Worm (Caenorhabditis elegans) whole organism, L4 larva: ENCODE results near the gene F53H2.1.

Source experiments
- F37D6.2 ChIP-seq: sonication (generic microtip); optimal IDR thresholded peaks from 2 replicates; lab custom pipeline; 2016; ENCODE audit warnings: mild to moderate bottlenecking, missing genetic modification characterization, missing compliant biosample characterization
- F44E2.7 ChIP-seq: fragments of 200-800 bp; sonication (Bioruptor generic); IDR thresholded peaks from 2 replicates; pipeline ENCODE4 v2.1.2; 2022; ENCODE audit warnings: missing genetic modification characterization, missing compliant biosample characterization
- ZK337.2 ChIP-seq: fragments of 200-800 bp; sonication (Bioruptor generic); IDR thresholded peaks from 2 replicates; pipeline ENCODE4 v1.3.6; 2022; ENCODE audit warnings: missing genetic modification reagents, missing genetic modification characterization, missing compliant biosample characterization
- aha-1 ChIP-seq: fragments of 150-350 bp; peaks from one replicate; lab custom pipeline; 2014; ENCODE audit warnings: missing biosample characterization, missing genetic modification characterization
- ceh-20 ChIP-seq: fragments of 200-800 bp; sonication (Bioruptor generic); IDR thresholded peaks from 2 replicates; pipeline ENCODE4 v1.3.6; 2022; ENCODE audit warnings: missing genetic modification reagents, missing genetic modification characterization, missing compliant biosample characterization
- ceh-32 ChIP-seq: sonication (generic microtip); optimal IDR thresholded peaks from 2 replicates; lab custom pipeline; 2016; ENCODE audit warnings: mild to moderate bottlenecking, missing genetic modification characterization, missing compliant biosample characterization; ENCODE audit not compliant: poor library complexity
- ceh-44 ChIP-seq: fragments of 200-800 bp; sonication (Bioruptor generic); IDR thresholded peaks from 2 replicates; pipeline ENCODE4 v1.3.6; 2022; ENCODE audit warnings: missing genetic modification reagents, missing genetic modification characterization, missing compliant biosample characterization
- ces-1 ChIP-seq: fragments of 150-350 bp; sonication (generic microtip); optimal IDR thresholded peaks from 4 replicates; lab custom pipeline; 2014; ENCODE audit warnings: missing biosample characterization, missing genetic modification reagents, missing genetic modification characterization
- daf-12 ChIP-seq: fragments of 150-350 bp; optimal IDR thresholded peaks from 2 replicates; lab custom pipeline; 2014; ENCODE audit warnings: missing biosample characterization, missing genetic modification reagents, missing genetic modification characterization
- daf-16 ChIP-seq, 3 experiments: sonication (generic microtip); optimal IDR thresholded peaks; 2 replicates each; lab custom pipeline; 2016 to 2017; ENCODE audit warnings: missing genetic modification characterization in 3 of 3, missing genetic modification reagents in 3 of 3, mild to moderate bottlenecking in 2 of 3, missing compliant biosample characterization in 2 of 3, missing biosample characterization in 1 of 3, moderate library complexity in 1 of 3
- dmd-8 ChIP-seq: fragments of 200-800 bp; sonication (Bioruptor generic); IDR thresholded peaks from 2 replicates; pipeline ENCODE4 v1.3.6; 2022; ENCODE audit warnings: missing genetic modification characterization, missing compliant biosample characterization
- dpl-1 ChIP-seq: fragments of 150-350 bp; optimal IDR thresholded peaks from 2 replicates; lab custom pipeline; 2014; ENCODE audit warnings: missing biosample characterization, missing genetic modification reagents, missing genetic modification characterization
- duxl-1 ChIP-seq: sonication (generic microtip); optimal IDR thresholded peaks from 2 replicates; lab custom pipeline; 2016; ENCODE audit warnings: mild to moderate bottlenecking, missing genetic modification characterization, moderate library complexity, missing compliant biosample characterization; ENCODE audit not compliant: poor library complexity
- dve-1 ChIP-seq: sonication (generic microtip); optimal IDR thresholded peaks from 2 replicates; lab custom pipeline; 2017; ENCODE audit warnings: antibody characterized with exemption, mild to moderate bottlenecking, missing genetic modification characterization, missing compliant biosample characterization; ENCODE audit not compliant: insufficient read depth
- egl-27 ChIP-seq: sonication (generic microtip); optimal IDR thresholded peaks from 3 replicates; lab custom pipeline; 2017; ENCODE audit warnings: missing biosample characterization, missing genetic modification reagents, missing genetic modification characterization
- egl-43 ChIP-seq: fragments of 200-800 bp; sonication (Bioruptor generic); IDR thresholded peaks from 2 replicates; pipeline ENCODE4 v1.3.6; 2022; ENCODE audit warnings: missing genetic modification reagents, missing genetic modification characterization, missing compliant biosample characterization
- fkh-10 ChIP-seq: fragments of 150-350 bp; optimal IDR thresholded peaks from 2 replicates; lab custom pipeline; 2014; ENCODE audit warnings: missing biosample characterization, missing genetic modification reagents, missing genetic modification characterization
- fos-1 ChIP-seq: fragments of 150-350 bp; optimal IDR thresholded peaks from 2 replicates; lab custom pipeline; 2014; ENCODE audit warnings: missing biosample characterization, missing genetic modification characterization
- hif-1 ChIP-seq, 2 experiments: sonication (generic microtip); optimal IDR thresholded peaks; 2 replicates each; lab custom pipeline; 2016 to 2017; ENCODE audit warnings: missing compliant biosample characterization in 2 of 2, missing genetic modification characterization in 2 of 2, missing genetic modification reagents in 2 of 2, missing genotype in 2 of 2, mild to moderate bottlenecking in 1 of 2
- hlh-30 ChIP-seq: sonication (generic microtip); optimal IDR thresholded peaks from 2 replicates; lab custom pipeline; 2017; ENCODE audit warnings: antibody characterized with exemption, mild to moderate bottlenecking, missing genetic modification characterization, missing compliant biosample characterization; ENCODE audit not compliant: insufficient read depth
- hmg-1.1 ChIP-seq: fragments of 200-800 bp; sonication (Bioruptor generic); IDR thresholded peaks from 2 replicates; pipeline ENCODE4 v1.3.6; 2022; ENCODE audit warnings: missing genetic modification reagents, missing genetic modification characterization, missing compliant biosample characterization
- lim-7 ChIP-seq: fragments of 200-800 bp; sonication (Bioruptor generic); IDR thresholded peaks from 2 replicates; pipeline ENCODE4 v1.3.6; 2022; ENCODE audit warnings: missing genetic modification characterization, missing compliant biosample characterization
- lin-1 ChIP-seq: fragments of 200-800 bp; sonication (Bioruptor generic); IDR thresholded peaks from 2 replicates; pipeline ENCODE4 v1.3.6; 2022; ENCODE audit warnings: missing genetic modification reagents, missing genetic modification characterization, missing compliant biosample characterization
- lin-38 ChIP-seq: fragments of 200-800 bp; sonication (Bioruptor generic); IDR thresholded peaks from 2 replicates; pipeline ENCODE4 v1.3.6; 2022; ENCODE audit warnings: missing genetic modification reagents, missing genetic modification characterization, missing compliant biosample characterization
- lsy-2 ChIP-seq, 2 experiments: fragments of 150-350 bp in 1 of 2; sonication (generic microtip) in 1 of 2; optimal IDR thresholded peaks; 2 replicates each; lab custom pipeline; 2014 to 2017; ENCODE audit warnings: missing biosample characterization in 2 of 2, missing genetic modification characterization in 2 of 2
- mep-1 ChIP-seq: fragments of 150-350 bp; sonication (generic microtip); optimal IDR thresholded peaks from 3 replicates; lab custom pipeline; 2014; ENCODE audit warnings: missing biosample characterization, missing genetic modification characterization
- mes-2 ChIP-seq: sonication (generic microtip); optimal IDR thresholded peaks from 2 replicates; lab custom pipeline; 2016; ENCODE audit warnings: missing genotype, mild to moderate bottlenecking, missing genetic modification characterization, missing compliant biosample characterization; ENCODE audit not compliant: poor library complexity, severe bottlenecking
- mxl-3 ChIP-seq: fragments of 200-800 bp; sonication (Bioruptor generic); optimal IDR thresholded peaks from 2 replicates; lab custom pipeline; 2018; ENCODE audit warnings: mild to moderate bottlenecking, missing genetic modification characterization, missing compliant biosample characterization
- nhr-102 ChIP-seq: sonication (generic microtip); optimal IDR thresholded peaks from 2 replicates; lab custom pipeline; 2016; ENCODE audit warnings: mild to moderate bottlenecking, missing genetic modification characterization, moderate library complexity, missing compliant biosample characterization
- nhr-25 ChIP-seq: sonication (generic microtip); optimal IDR thresholded peaks from 2 replicates; lab custom pipeline; 2017; ENCODE audit warnings: missing genetic modification characterization, mild to moderate bottlenecking, missing compliant biosample characterization, antibody characterized with exemption, moderate library complexity, borderline replicate concordance; ENCODE audit not compliant: insufficient read depth
- nhr-42 ChIP-seq: fragments of 200-800 bp; sonication (Bioruptor generic); IDR thresholded peaks from 2 replicates; pipeline ENCODE4 v1.3.6; 2022; ENCODE audit warnings: missing genetic modification characterization, missing compliant biosample characterization
- nhr-6 ChIP-seq: fragments of 150-350 bp; optimal IDR thresholded peaks from 2 replicates; lab custom pipeline; 2014; ENCODE audit warnings: missing biosample characterization, missing genetic modification characterization
- nhr-76 ChIP-seq: fragments of 150-350 bp; optimal IDR thresholded peaks from 2 replicates; lab custom pipeline; 2014; ENCODE audit warnings: missing biosample characterization, missing genetic modification characterization
- nhr-77 ChIP-seq: fragments of 150-350 bp; optimal IDR thresholded peaks from 2 replicates; lab custom pipeline; 2014; ENCODE audit warnings: missing biosample characterization, missing genetic modification characterization
- pha-4 ChIP-seq, 2 experiments: fragments of 150-350 bp in 1 of 2; fragments of 200-800 bp in 1 of 2; sonication (Bioruptor generic) in 1 of 2; IDR thresholded peaks in 1 of 2; optimal IDR thresholded peaks in 1 of 2; 2 replicates each; pipeline versions ENCODE4 v1.3.6 to Lab custom; 2014 to 2022; ENCODE audit warnings: missing genetic modification characterization in 2 of 2, missing genetic modification reagents in 2 of 2, missing biosample characterization in 1 of 2, missing compliant biosample characterization in 1 of 2
- rbr-2 ChIP-seq: sonication (generic microtip); optimal IDR thresholded peaks from 2 replicates; lab custom pipeline; 2016; ENCODE audit warnings: missing genotype, missing genetic modification characterization, missing compliant biosample characterization
- saeg-2 ChIP-seq: fragments of 200-800 bp; sonication (Bioruptor generic); IDR thresholded peaks from 2 replicates; pipeline ENCODE4 v1.3.6; 2022; ENCODE audit warnings: missing genetic modification reagents, missing genetic modification characterization, missing compliant biosample characterization
- set-16 ChIP-seq: fragments of 200-800 bp; sonication (Bioruptor generic); IDR thresholded peaks from 2 replicates; pipeline ENCODE4 v1.3.6; 2022; ENCODE audit warnings: missing genetic modification reagents, missing genetic modification characterization, missing compliant biosample characterization
- snpc-4 ChIP-seq: fragments of 150-350 bp; optimal IDR thresholded peaks from 2 replicates; lab custom pipeline; 2014; ENCODE audit warnings: missing biosample characterization, missing genetic modification characterization
- spr-1 ChIP-seq: sonication (generic microtip); optimal IDR thresholded peaks from 2 replicates; lab custom pipeline; 2016; ENCODE audit warnings: mild to moderate bottlenecking, missing genetic modification characterization, missing compliant biosample characterization
- spr-3 ChIP-seq: fragments of 200-800 bp; sonication (Bioruptor generic); optimal IDR thresholded peaks from 2 replicates; lab custom pipeline; 2018; ENCODE audit warnings: mild to moderate bottlenecking, missing genetic modification characterization, missing compliant biosample characterization
- unc-130 ChIP-seq: sonication (generic microtip); optimal IDR thresholded peaks from 2 replicates; lab custom pipeline; 2016; ENCODE audit warnings: missing genetic modification reagents, missing genetic modification characterization, missing compliant biosample characterization
- unc-62 ChIP-seq, 3 experiments: fragments of 150-350 bp in 1 of 3; sonication (generic microtip); optimal IDR thresholded peaks in 2 of 3; peaks in 1 of 3; 1 replicate in 1 of 3; 2 replicates in 2 of 3; lab custom pipeline; 2014 to 2017; ENCODE audit warnings: missing biosample characterization in 3 of 3, missing genetic modification characterization in 3 of 3, missing genetic modification reagents in 3 of 3, missing genotype in 1 of 3
- zfp-2 ChIP-seq: sonication (generic microtip); optimal IDR thresholded peaks from 2 replicates; lab custom pipeline; 2016; ENCODE audit warnings: mild to moderate bottlenecking, missing genetic modification characterization, missing compliant biosample characterization
- zip-2 ChIP-seq: fragments of 150-350 bp; optimal IDR thresholded peaks from 2 replicates; lab custom pipeline; 2014; ENCODE audit warnings: missing biosample characterization, missing genetic modification characterization
- ztf-7 ChIP-seq: fragments of 150-350 bp; optimal IDR thresholded peaks from 2 replicates; lab custom pipeline; 2014; ENCODE audit warnings: missing biosample characterization, missing genetic modification characterization

Gene F53H2.1

DNA sequence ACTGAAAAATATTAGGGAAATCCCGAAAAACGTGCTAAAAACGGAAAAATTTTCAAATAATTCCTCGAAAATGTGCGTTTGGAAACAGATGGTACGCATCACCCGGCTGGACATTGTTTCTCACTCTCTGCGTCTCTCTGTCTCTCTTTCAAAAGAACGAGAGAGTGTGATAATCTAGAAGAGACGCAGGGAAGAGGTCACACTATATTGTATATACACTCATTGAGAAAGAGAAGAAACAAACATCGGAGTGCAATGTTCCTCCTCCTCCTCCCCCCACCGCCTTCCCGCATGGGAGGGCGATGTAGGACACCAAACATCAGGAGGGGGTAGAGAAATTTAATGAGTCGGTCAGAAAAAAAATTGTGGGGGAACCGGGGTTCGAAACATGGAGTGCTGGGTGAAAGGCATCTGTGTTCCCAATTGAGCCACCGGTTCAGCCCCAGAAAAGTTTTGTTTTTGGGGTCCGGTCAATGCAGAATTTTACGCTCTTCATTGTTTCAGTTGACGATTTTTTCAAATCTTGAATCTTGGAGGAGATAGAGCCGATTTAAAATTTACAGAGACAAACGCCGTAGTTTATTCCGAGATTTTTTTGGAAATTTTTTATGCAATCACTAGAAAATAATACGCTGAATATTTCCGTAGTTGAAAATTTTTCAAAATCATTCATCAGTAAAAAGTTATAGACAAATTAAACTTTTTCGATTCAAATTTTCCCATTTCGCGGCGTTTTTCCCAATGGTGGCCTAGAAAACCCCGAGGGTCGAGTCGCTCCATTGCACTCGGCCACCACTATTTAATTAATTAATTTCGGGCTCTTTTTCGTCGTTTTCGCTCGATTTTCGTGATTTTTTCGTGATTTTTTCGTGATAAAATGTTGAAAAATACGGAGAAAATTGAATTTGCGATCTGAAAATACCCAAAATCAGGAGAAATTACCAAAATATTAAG lies 37.0 kb downstream of the F53H2.1 start:
- TF ChIP-seq F44E2.7 (GFP tag; lab: Robert Waterston, UW) (no peak), dve-1 (peak; percentile 77), mes-2 (tag; lab: Kevin White, UChicago) (peak; percentile 95), set-16 (GFP tag; lab: Robert Waterston, UW) (0 out of 2 replicates have a peak, but pooled peaks have one; percentile 18), hif-1 (tag; optimal IDR thresholded peaks at IDR 0.05; lab: Kevin White, UChicago) (peak in 1 of 2 experiments; percentile 56), egl-43 (GFP tag; lab: Robert Waterston, UW) (0 out of 2 replicates have a peak, but pooled peaks have one; percentile 25), unc-62 (GFP tag; optimal IDR thresholded peaks at IDR 0.05 in 1 of 2; lab: Kevin White, UChicago) (no peak), unc-62 (tag; optimal IDR thresholded peaks at IDR 0.05; lab: Kevin White, UChicago) (no peak), rbr-2 (tag; lab: Kevin White, UChicago) (peak; percentile 0), spr-3 (GFP tag; lab: Kevin White, UChicago) (peak; percentile 51), hmg-1.1 (GFP tag; lab: Robert Waterston, UW) (peak; percentile 58; the same call in 1 of the 2 replicates), zfp-2 (no peak), nhr-42 (GFP tag; lab: Robert Waterston, UW) (no peak), dmd-8 (GFP tag; lab: Robert Waterston, UW) (0 out of 2 replicates have a peak, but pooled peaks have one; percentile 24), dpl-1 (peak; percentile 90), nhr-77 (tag; lab: Kevin White, UChicago) (no peak), fkh-10 (GFP tag; lab: Kevin White, UChicago) (peak; percentile 10), hlh-30 (tag; lab: Kevin White, UChicago) (peak; percentile 71), lin-1 (GFP tag; lab: Robert Waterston, UW) (no peak), F37D6.2 (tag; lab: Kevin White, UChicago) (no peak), ces-1 (GFP tag; lab: Kevin White, UChicago) (no peak), daf-12 (tag; lab: Kevin White, UChicago) (no peak), zip-2 (no peak), ceh-44 (GFP tag; lab: Robert Waterston, UW) (no peak), lin-38 (peak; percentile 62), lsy-2 (tag; optimal IDR thresholded peaks at IDR 0.05; lab: Kevin White, UChicago) (peak in 1 of 2 experiments; percentile 36), snpc-4 (no peak), ceh-32 (tag; lab: Kevin White, UChicago) (no peak), nhr-76 (tag; lab: Kevin White, UChicago) (no peak), daf-16 (GFP tag; optimal IDR thresholded peaks at IDR 0.05; lab: Kevin White, UChicago) (no peak), daf-16 (tag; optimal IDR thresholded peaks at IDR 0.05; lab: Kevin White, UChicago) (peak; percentile 86), spr-1 (tag; lab: Kevin White, UChicago) (no peak), ztf-7 (no peak), ZK337.2 (GFP tag; lab: Robert Waterston, UW) (no peak), nhr-102 (tag; lab: Kevin White, UChicago) (peak; percentile 16), nhr-6 (tag; lab: Kevin White, UChicago) (peak; percentile 49), egl-27 (tag; lab: Kevin White, UChicago) (no peak), fos-1 (tag; lab: Kevin White, UChicago) (no peak), saeg-2 (GFP tag; lab: Robert Waterston, UW) (no peak), mep-1 (tag; lab: Kevin White, UChicago) (peak; percentile 55), lim-7 (GFP tag; lab: Robert Waterston, UW) (no peak), aha-1 (tag; lab: Kevin White, UChicago) (peak; percentile 81), duxl-1 (tag; lab: Kevin White, UChicago) (peak; percentile 70), nhr-25 (tag; lab: Kevin White, UChicago) (no peak), ceh-20 (GFP tag; lab: Robert Waterston, UW) (0 out of 2 replicates have a peak, but pooled peaks have one; percentile 10), pha-4 (GFP tag; IDR thresholded peaks at IDR 0.05; lab: Robert Waterston, UW) (no peak), pha-4 (tag; optimal IDR thresholded peaks at IDR 0.05; lab: Kevin White, UChicago) (no peak), unc-130 (peak; percentile 58), mxl-3 (peak; percentile 53)
